Worm (Caenorhabditis elegans) whole organism, mixed stage, embryonic: Measurements from ENCODE around the gene fbxb-114.

Experiments used
- M03D4.4 ChIP-seq: sonication (generic microtip); optimal IDR thresholded peaks from 2 replicates; lab custom pipeline; 2017; ENCODE audit warnings: mild to moderate bottlenecking, missing genetic modification characterization, missing compliant biosample characterization
- bed-3 ChIP-seq: fragments of 200-800 bp; sonication (Bioruptor generic); optimal IDR thresholded peaks from 3 replicates; lab custom pipeline; 2018; ENCODE audit warnings: mild to moderate bottlenecking, missing genetic modification characterization, moderate library complexity, missing compliant biosample characterization
- blmp-1 ChIP-seq: fragments of 150-350 bp; optimal IDR thresholded peaks from 2 replicates; lab custom pipeline; 2014; ENCODE audit warnings: missing biosample characterization, missing genetic modification characterization
- ceh-39 ChIP-seq: fragments of 150-350 bp; optimal IDR thresholded peaks from 2 replicates; lab custom pipeline; 2014; ENCODE audit warnings: missing biosample characterization, missing genetic modification characterization
- ceh-43 ChIP-seq: fragments of 200-800 bp; sonication (Bioruptor generic); optimal IDR thresholded peaks from 2 replicates; lab custom pipeline; 2018; ENCODE audit warnings: mild to moderate bottlenecking, missing genetic modification characterization, moderate library complexity, missing compliant biosample characterization
- ces-1 ChIP-seq: fragments of 150-350 bp; optimal IDR thresholded peaks from 2 replicates; lab custom pipeline; 2014; ENCODE audit warnings: missing biosample characterization, missing genetic modification reagents, missing genetic modification characterization
- cnd-1 ChIP-seq: fragments of 200-800 bp; sonication (Bioruptor generic); optimal IDR thresholded peaks from 2 replicates; lab custom pipeline; 2018; ENCODE audit warnings: mild to moderate bottlenecking, missing genetic modification characterization, missing compliant biosample characterization
- drap-1 ChIP-seq: fragments of 200-800 bp; sonication (Bioruptor generic); optimal IDR thresholded peaks from 3 replicates; lab custom pipeline; 2018; ENCODE audit warnings: mild to moderate bottlenecking, missing genetic modification characterization, missing compliant biosample characterization
- elt-1 ChIP-seq: sonication (generic microtip); optimal IDR thresholded peaks from 2 replicates; lab custom pipeline; 2017; ENCODE audit warnings: missing genetic modification characterization, mild to moderate bottlenecking, missing compliant biosample characterization, antibody characterized with exemption, moderate library complexity, borderline replicate concordance; ENCODE audit not compliant: insufficient read depth
- elt-3 ChIP-seq: fragments of 150-350 bp; optimal IDR thresholded peaks from 2 replicates; lab custom pipeline; 2014; ENCODE audit warnings: missing biosample characterization, missing genetic modification characterization
- flh-1 ChIP-seq: fragments of 200-800 bp; sonication (Bioruptor generic); optimal IDR thresholded peaks from 2 replicates; lab custom pipeline; 2018; ENCODE audit warnings: mild to moderate bottlenecking, missing genetic modification characterization, moderate library complexity, missing compliant biosample characterization
- ham-2 ChIP-seq: fragments of 200-800 bp; sonication (Bioruptor generic); optimal IDR thresholded peaks from 2 replicates; lab custom pipeline; 2018; ENCODE audit warnings: mild to moderate bottlenecking, missing genetic modification characterization, missing compliant biosample characterization
- hlh-1 ChIP-seq: fragments of 150-350 bp; optimal IDR thresholded peaks from 2 replicates; lab custom pipeline; 2014; ENCODE audit warnings: missing biosample characterization, missing genetic modification reagents, missing genetic modification characterization
- lin-13 ChIP-seq: fragments of 150-350 bp; optimal IDR thresholded peaks from 2 replicates; lab custom pipeline; 2014; ENCODE audit warnings: missing biosample characterization, missing genetic modification characterization
- lin-32 ChIP-seq: fragments of 200-800 bp; sonication (Bioruptor generic); optimal IDR thresholded peaks from 2 replicates; lab custom pipeline; 2018; ENCODE audit warnings: mild to moderate bottlenecking, missing genetic modification characterization, missing compliant biosample characterization
- mab-5 ChIP-seq: fragments of 150-350 bp; optimal IDR thresholded peaks from 2 replicates; lab custom pipeline; 2014; ENCODE audit warnings: missing biosample characterization, missing genetic modification characterization
- mls-2 ChIP-seq: sonication (generic microtip); optimal IDR thresholded peaks from 2 replicates; lab custom pipeline; 2016; ENCODE audit warnings: mild to moderate bottlenecking, missing genetic modification characterization, moderate library complexity, missing compliant biosample characterization
- nhr-12 ChIP-seq: fragments of 150-350 bp; optimal IDR thresholded peaks from 2 replicates; lab custom pipeline; 2014; ENCODE audit warnings: missing biosample characterization, missing genetic modification characterization
- nhr-237 ChIP-seq: fragments of 150-350 bp; optimal IDR thresholded peaks from 2 replicates; lab custom pipeline; 2014; ENCODE audit warnings: missing biosample characterization, missing genetic modification characterization
- nhr-28 ChIP-seq: fragments of 150-350 bp; optimal IDR thresholded peaks from 2 replicates; lab custom pipeline; 2014; ENCODE audit warnings: missing biosample characterization, missing genetic modification characterization
- nhr-76 ChIP-seq: sonication (generic microtip); optimal IDR thresholded peaks from 2 replicates; lab custom pipeline; 2017; ENCODE audit warnings: missing biosample characterization, missing genetic modification characterization
- pha-4 ChIP-seq: fragments of 150-350 bp; optimal IDR thresholded peaks from 2 replicates; lab custom pipeline; 2018; ENCODE audit warnings: missing biosample characterization, missing genetic modification reagents, missing genetic modification characterization
- sem-2 ChIP-seq: fragments of 200-800 bp; sonication (Bioruptor generic); optimal IDR thresholded peaks from 2 replicates; lab custom pipeline; 2018; ENCODE audit warnings: mild to moderate bottlenecking, missing genetic modification characterization, missing compliant biosample characterization
- sptf-1 ChIP-seq: sonication (generic microtip); optimal IDR thresholded peaks from 2 replicates; lab custom pipeline; 2017; ENCODE audit warnings: mild to moderate bottlenecking, missing genetic modification characterization, moderate library complexity, missing compliant biosample characterization
- tbx-8 ChIP-seq: fragments of 200-800 bp; sonication (Bioruptor generic); optimal IDR thresholded peaks from 2 replicates; lab custom pipeline; 2018; ENCODE audit warnings: mild to moderate bottlenecking, missing genetic modification characterization, moderate library complexity, missing compliant biosample characterization
- unc-120 ChIP-seq: sonication (generic microtip); optimal IDR thresholded peaks from 2 replicates; lab custom pipeline; 2017; ENCODE audit warnings: missing genetic modification characterization, missing compliant biosample characterization; ENCODE audit not compliant: poor library complexity, severe bottlenecking
- unc-39 ChIP-seq: fragments of 150-350 bp; optimal IDR thresholded peaks from 2 replicates; lab custom pipeline; 2014; ENCODE audit warnings: missing biosample characterization, missing genetic modification characterization
- unc-62 ChIP-seq: fragments of 150-350 bp; optimal IDR thresholded peaks from 2 replicates; lab custom pipeline; 2014; ENCODE audit warnings: missing biosample characterization, missing genetic modification reagents, missing genetic modification characterization
- zip-8 ChIP-seq: fragments of 150-350 bp; optimal IDR thresholded peaks from 2 replicates; lab custom pipeline; 2014; ENCODE audit warnings: missing biosample characterization, missing genetic modification characterization
- ztf-11 ChIP-seq: fragments of 150-350 bp; optimal IDR thresholded peaks from 2 replicates; lab custom pipeline; 2014; ENCODE audit warnings: missing biosample characterization, missing genetic modification characterization

The fbxb-114 gene

DNA sequence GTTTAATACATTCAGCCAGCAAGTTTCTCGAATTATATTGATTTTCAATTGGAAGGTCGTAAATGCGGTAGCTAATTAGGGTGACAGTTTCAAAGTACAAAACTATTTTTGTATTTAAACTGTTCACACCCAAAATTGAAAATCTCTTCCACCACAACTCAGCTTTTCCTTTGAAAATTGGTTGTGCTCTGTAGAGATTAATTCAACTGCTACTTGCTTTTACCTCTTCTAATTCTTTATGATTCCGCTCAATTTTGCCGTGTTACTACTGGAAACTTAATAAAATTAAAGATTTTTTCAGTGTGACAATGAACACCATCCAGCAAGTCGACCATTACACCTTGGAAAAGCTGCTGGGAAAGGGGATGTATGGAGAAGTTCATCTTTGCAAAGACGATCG, 29.9 kb upstream of the fbxb-114 start, which contains the start of gene F39F10.3:
F39F10.3 (plus strand) TSS at position 301 of the 400 bp plus-strand sequence.
- TF ChIP-seq sptf-1 (no peak), bed-3 (no peak), drap-1 (GFP tag; lab: Kevin White, UChicago) (no peak), unc-120 (tag; lab: Kevin White, UChicago) (no peak), blmp-1 (tag; lab: Kevin White, UChicago) (no peak), zip-8 (tag; lab: Kevin White, UChicago) (no peak), nhr-12 (no peak), ham-2 (GFP tag; lab: Kevin White, UChicago) (no peak), elt-3 (tag; lab: Kevin White, UChicago) (no peak), pha-4 (tag; lab: Kevin White, UChicago) (no peak)

DNA sequence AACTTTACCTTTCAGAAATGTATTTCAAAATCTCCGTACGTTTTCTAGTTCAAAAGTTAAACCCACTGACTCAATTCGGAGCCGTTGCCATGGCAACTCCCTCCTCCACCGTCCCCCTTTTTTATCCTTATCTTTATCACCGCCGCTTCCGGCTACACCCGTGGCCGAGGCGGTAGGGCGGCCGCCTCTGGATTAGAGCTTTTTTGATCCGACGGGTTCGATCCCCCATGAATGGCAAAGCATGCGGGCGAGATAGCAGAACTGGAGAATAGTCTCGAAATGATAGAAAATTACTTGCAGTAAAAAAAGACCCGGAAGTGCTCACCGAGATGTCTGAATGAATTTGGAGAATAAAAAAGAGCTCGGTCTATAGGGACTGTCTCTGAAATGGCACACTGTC, 27.9 kb upstream of the fbxb-114 start:
- TF ChIP-seq hlh-1 (tag; lab: Kevin White, UChicago) = no peak
- TF ChIP-seq ztf-11 (tag; lab: Kevin White, UChicago) = no peak
- TF ChIP-seq elt-3 (tag; lab: Kevin White, UChicago) = no peak
- TF ChIP-seq nhr-28 (tag; lab: Kevin White, UChicago) = no peak
- no peak for TF ChIP-seq unc-62 (GFP tag; lab: Kevin White, UChicago)

DNA sequence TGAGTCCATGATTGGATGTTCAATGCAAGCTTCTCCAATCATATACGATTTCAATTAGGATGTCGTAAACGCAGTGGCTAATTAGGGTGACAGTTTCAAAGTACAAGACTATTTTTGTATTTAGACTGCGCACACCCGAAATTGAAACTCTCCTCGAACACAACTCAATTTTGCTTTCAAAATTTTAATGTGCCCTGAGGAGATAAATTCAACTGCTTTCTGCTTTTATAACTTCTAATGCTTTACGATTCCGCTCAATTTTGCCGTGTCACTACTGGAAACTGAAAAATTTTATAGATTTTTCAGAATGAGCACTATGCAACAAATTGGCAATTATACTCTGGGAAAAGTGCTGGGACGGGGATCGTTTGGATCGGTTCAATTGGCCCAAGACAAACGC, 27.1 kb upstream of the fbxb-114 start, which contains the start of gene F39F10.2:
F39F10.2 (plus strand) TSS at position 301 of the 400 bp plus-strand sequence.
- TF ChIP-seq ceh-43 (GFP tag; lab: Kevin White, UChicago) = no peak
- no peak for TF ChIP-seq cnd-1 (tag; lab: Kevin White, UChicago)
- TF ChIP-seq ztf-11 (tag; lab: Kevin White, UChicago) = no peak
- no peak for TF ChIP-seq nhr-237
- no peak for TF ChIP-seq elt-1 (tag; lab: Kevin White, UChicago)
- TF ChIP-seq unc-39 = no peak
- TF ChIP-seq M03D4.4 (tag; lab: Kevin White, UChicago) = no peak
- no peak for TF ChIP-seq sem-2 (GFP tag; lab: Kevin White, UChicago)

DNA sequence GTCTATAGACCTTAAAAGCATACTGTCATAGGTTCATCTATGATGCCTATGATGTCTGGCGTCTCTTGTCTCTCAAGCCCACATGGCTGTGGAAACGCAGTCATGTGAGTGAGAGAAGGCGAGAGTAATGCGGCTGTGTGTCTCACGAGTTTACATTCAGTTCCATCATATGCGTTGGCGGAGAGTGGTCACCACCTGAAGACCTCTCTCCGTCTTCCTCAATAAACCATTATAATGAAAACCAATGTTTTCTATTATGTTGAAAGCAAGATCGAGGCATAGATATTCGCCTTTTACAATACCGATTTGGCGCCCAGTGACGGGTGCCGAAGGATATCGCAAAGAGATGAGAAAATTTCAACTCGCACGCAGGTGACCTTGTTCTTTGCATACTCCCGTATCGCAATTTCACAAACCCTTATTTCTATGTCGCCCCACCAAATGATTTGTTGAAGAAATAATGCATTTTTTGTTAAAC, 19.7 kb upstream of the fbxb-114 start:
- peak; percentile 28 for TF ChIP-seq unc-120 (tag; lab: Kevin White, UChicago)

DNA sequence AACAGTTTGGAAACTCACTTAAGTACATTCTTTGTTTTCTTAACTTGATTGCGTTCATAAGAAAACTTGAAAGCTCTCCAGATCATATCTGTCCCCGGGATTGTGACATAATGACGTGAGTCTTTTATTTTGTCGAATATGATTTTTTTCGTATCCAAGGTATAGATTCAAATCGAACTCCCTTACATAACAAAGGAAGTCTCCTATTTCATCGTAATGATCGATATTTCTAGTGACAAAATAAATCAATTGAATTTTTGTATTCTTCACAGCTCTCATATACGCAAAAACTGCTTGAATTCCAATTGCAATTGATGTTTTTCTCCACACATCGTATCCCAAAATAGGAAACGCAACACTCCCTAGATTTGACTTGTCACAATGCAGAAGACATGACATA, 19.0 kb upstream of the fbxb-114 start:
- TF ChIP-seq ces-1 (GFP tag; lab: Kevin White, UChicago) (no peak), nhr-76 (no peak), elt-3 (tag; lab: Kevin White, UChicago) (no peak), nhr-12 (no peak), hlh-1 (tag; lab: Kevin White, UChicago) (no peak), mab-5 (tag; lab: Kevin White, UChicago) (no peak), M03D4.4 (tag; lab: Kevin White, UChicago) (no peak), ceh-39 (tag; lab: Kevin White, UChicago) (no peak), pha-4 (tag; lab: Kevin White, UChicago) (no peak), nhr-237 (no peak), flh-1 (GFP tag; lab: Kevin White, UChicago) (no peak), blmp-1 (tag; lab: Kevin White, UChicago) (no peak), elt-1 (tag; lab: Kevin White, UChicago) (no peak)

DNA sequence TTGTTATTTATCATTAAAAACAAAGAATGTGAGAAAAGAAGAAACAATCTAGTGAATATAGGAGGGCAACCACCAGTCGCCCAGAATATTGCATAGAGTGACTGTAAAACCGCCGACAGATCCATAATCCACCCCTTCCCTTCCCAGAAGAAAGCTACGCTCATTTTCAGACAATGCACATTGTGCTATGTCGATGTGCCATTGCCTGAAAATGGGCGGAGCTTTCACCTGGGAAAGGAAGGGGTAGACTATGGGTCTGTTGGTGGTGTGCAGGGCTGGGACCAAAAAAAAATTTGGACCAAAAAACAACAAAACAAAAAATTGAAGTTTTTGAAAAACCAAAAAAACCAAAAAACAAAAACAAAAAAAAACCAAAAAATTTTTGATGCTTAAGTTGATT, 18.0 kb upstream of the fbxb-114 start, which contains the start of gene F39F10.4:
F39F10.4 (minus strand) TSS at position 101 of the 400 bp plus-strand sequence.
- TF ChIP-seq unc-39 (no peak), blmp-1 (tag; lab: Kevin White, UChicago) (no peak), nhr-237 (no peak), tbx-8 (no peak), unc-62 (GFP tag; lab: Kevin White, UChicago) (no peak), zip-8 (tag; lab: Kevin White, UChicago) (no peak), elt-1 (tag; lab: Kevin White, UChicago) (no peak), nhr-12 (no peak), sem-2 (GFP tag; lab: Kevin White, UChicago) (no peak), nhr-76 (no peak), lin-13 (tag; lab: Kevin White, UChicago) (no peak), mab-5 (tag; lab: Kevin White, UChicago) (no peak), lin-32 (no peak), ham-2 (GFP tag; lab: Kevin White, UChicago) (no peak), sptf-1 (no peak), elt-3 (tag; lab: Kevin White, UChicago) (no peak), ceh-39 (tag; lab: Kevin White, UChicago) (no peak), mls-2 (tag; lab: Kevin White, UChicago) (no peak), pha-4 (tag; lab: Kevin White, UChicago) (no peak), ceh-43 (GFP tag; lab: Kevin White, UChicago) (no peak)
